Worm (Caenorhabditis elegans) whole organism, L4 larva: ENCODE measurements around the gene unc-80.

Source experiments
- Y48G9A.11 ChIP-seq: fragments of 200-800 bp; sonication (Bioruptor generic); IDR thresholded peaks from 2 replicates; pipeline ENCODE4 v1.3.6; 2022; ENCODE audit warnings: missing genetic modification reagents, missing genetic modification characterization, missing compliant biosample characterization
- ZK546.5 ChIP-seq, 2 experiments: sonication (generic microtip); optimal IDR thresholded peaks; 2 replicates each; lab custom pipeline; 2017; ENCODE audit warnings: missing biosample characterization in 2 of 2, missing genetic modification characterization in 2 of 2
- ces-1 ChIP-seq: fragments of 150-350 bp; sonication (generic microtip); optimal IDR thresholded peaks from 4 replicates; lab custom pipeline; 2014; ENCODE audit warnings: missing biosample characterization, missing genetic modification reagents, missing genetic modification characterization
- daf-19 ChIP-seq: fragments of 200-800 bp; sonication (Bioruptor generic); conservative IDR thresholded peaks from 2 replicates; pipeline ENCODE4 v1.3.6; 2022; ENCODE audit warnings: missing genetic modification characterization, missing compliant biosample characterization
- mes-2 ChIP-seq: sonication (generic microtip); optimal IDR thresholded peaks from 2 replicates; lab custom pipeline; 2016; ENCODE audit warnings: missing genotype, mild to moderate bottlenecking, missing genetic modification characterization, missing compliant biosample characterization; ENCODE audit not compliant: poor library complexity, severe bottlenecking
- nhr-10 ChIP-seq: fragments of 150-350 bp; optimal IDR thresholded peaks from 2 replicates; lab custom pipeline; 2014; ENCODE audit warnings: missing biosample characterization, missing genetic modification characterization
- nhr-237 ChIP-seq: sonication (generic microtip); optimal IDR thresholded peaks from 2 replicates; lab custom pipeline; 2017; ENCODE audit warnings: missing biosample characterization, missing genetic modification characterization
- set-16 ChIP-seq: fragments of 200-800 bp; sonication (Bioruptor generic); IDR thresholded peaks from 2 replicates; pipeline ENCODE4 v1.3.6; 2022; ENCODE audit warnings: missing genetic modification reagents, missing genetic modification characterization, missing compliant biosample characterization

DNA sequence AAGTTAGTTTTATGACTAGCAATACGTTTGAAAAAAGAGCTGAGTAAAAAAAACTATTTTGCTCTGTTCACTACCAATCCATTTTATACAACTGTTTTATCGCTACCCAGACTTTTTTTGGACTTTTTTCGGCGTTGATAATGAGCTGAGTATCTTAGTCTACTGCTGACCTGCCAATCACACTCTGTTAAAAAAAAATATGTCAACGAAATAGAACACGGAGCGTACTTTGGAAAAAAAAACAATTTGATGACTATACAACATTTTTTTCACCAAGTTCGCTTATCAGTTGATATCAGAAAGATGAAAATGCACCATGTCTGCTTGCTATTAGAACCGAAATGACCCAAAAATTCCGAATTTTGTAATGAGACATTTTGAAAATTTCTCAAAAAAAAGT is 30.4 kb downstream of the unc-80 start:
- TF ChIP-seq ZK546.5 (tag; optimal IDR thresholded peaks at IDR 0.05; lab: Kevin White, UChicago): no peak
- TF ChIP-seq set-16 (GFP tag; lab: Robert Waterston, UW): no peak
- no peak for TF ChIP-seq nhr-237 (tag; lab: Kevin White, UChicago)
- TF ChIP-seq mes-2 (tag; lab: Kevin White, UChicago): no peak
- TF ChIP-seq ces-1 (GFP tag; lab: Kevin White, UChicago): no peak
- TF ChIP-seq daf-19 (GFP tag; lab: Robert Waterston, UW): no peak
- TF ChIP-seq Y48G9A.11 (GFP tag; lab: Robert Waterston, UW): no peak
- TF ChIP-seq nhr-10 (tag; lab: Kevin White, UChicago): no peak
